5 fruit fly cellular contexts compared by ENCODE assay signal in the genomic region with DNA sequence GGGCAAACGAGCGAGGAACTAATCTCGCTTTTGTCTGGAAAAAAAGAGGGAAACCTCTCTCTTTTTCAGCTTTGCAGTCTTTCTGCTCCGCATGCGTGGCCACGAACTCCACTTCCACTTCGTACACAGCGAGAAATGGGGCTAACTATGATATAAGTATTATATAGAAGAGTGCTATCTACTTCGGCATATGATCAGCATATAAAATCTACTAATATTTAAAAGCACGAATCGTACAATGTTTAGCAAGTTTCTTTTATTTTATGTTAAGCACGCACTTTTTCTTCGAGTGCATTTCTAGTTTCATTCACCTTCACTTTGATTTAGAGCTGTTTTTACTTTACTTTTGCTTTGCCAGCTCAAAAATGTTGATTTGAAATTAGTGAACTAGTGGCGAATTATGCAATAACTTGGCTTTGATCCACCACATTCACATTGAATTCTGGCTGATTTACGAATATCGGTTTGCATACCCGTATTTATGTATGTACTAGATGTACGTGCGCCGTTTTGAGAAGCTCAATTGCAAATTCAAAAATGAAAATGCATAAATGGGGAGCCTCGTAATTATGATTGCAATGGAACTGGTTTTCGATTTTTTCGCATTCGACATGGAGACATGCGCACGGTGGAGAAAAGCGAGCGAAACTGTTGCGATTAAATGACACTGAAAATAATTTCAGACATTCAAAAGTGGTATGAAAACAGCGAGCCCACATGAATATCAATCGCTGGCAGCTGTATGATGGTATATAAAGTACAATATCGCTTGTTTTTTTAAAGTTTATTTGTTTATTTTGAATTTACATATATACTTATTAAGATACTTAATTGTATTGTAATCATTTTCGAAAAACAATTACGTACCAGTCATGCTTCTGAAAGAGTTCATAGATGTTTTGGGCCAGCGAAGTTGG.
TF ChIP-seq lines count a peak whose summit lies in the region.

No protein-coding gene starts in this region.

TF ChIP-seq in whole organism, adult, 20 proteins besides CTCF, POLR2A, EP300 and RAD21 (continued from another document):
- peak; percentile 97 for TF ChIP-seq bab1 (GFP tag; optimal IDR thresholded peaks at IDR 0.05; lab: Kevin White, UChicago)
- peak; percentile 19 for TF ChIP-seq tj (GFP tag; optimal IDR thresholded peaks at IDR 0.05; lab: Kevin White, UChicago)
- no peak for TF ChIP-seq CG7045 (GFP tag; optimal IDR thresholded peaks at IDR 0.05; lab: Kevin White, UChicago)
- TF ChIP-seq ovo (GFP tag; optimal IDR thresholded peaks at IDR 0.05; lab: Kevin White, UChicago), result no peak

TF ChIP-seq in whole organism, embryonic, 481 proteins besides CTCF, POLR2A, EP300 and RAD21 (continued from another document and continues in another):
- TF ChIP-seq CG17912 (GFP tag; optimal IDR thresholded peaks at IDR 0.05; lab: Kevin White, UChicago) (peak; percentile 70), lilli (GFP tag; optimal IDR thresholded peaks at IDR 0.05; lab: Kevin White, UChicago) (peak; percentile 85), tio (GFP tag; optimal IDR thresholded peaks at IDR 0.05; lab: Kevin White, UChicago) (peak; percentile 18), en (GFP tag; optimal IDR thresholded peaks at IDR 0.05; lab: Kevin White, UChicago) (peak; percentile 52), CG3847 (GFP tag; IDR thresholded peaks at IDR 0.05; lab: Robert Waterston, UW) (peak; percentile 34; the same call in 1 of the 2 replicates), CG18476 (GFP tag; optimal IDR thresholded peaks at IDR 0.05; lab: Kevin White, UChicago) (peak; percentile 9), CG4820 (GFP tag; optimal IDR thresholded peaks at IDR 0.05; lab: Kevin White, UChicago) (peak; percentile 68), ewg (GFP tag; optimal IDR thresholded peaks at IDR 0.05; lab: Kevin White, UChicago) (peak; percentile 51), ftz-f1 (GFP tag; optimal IDR thresholded peaks at IDR 0.05; lab: Kevin White, UChicago) (peak; percentile 35), CG33213 (GFP tag; optimal IDR thresholded peaks at IDR 0.05; lab: Kevin White, UChicago) (peak; percentile 21), chm (GFP tag; IDR thresholded peaks at IDR 0.05; lab: Robert Waterston, UW) (peak; percentile 56), jigr1 (GFP tag; IDR thresholded peaks at IDR 0.05; lab: Robert Waterston, UW) (peak; percentile 75; the same call in 2 of the 3 replicates), inv (GFP tag; IDR thresholded peaks at IDR 0.05; lab: Robert Waterston, UW; ENCODE audit: partially characterized antibody) (no peak), danr (GFP tag; IDR thresholded peaks at IDR 0.05; lab: Robert Waterston, UW) (peak; percentile 75), Lpt (GFP tag; optimal IDR thresholded peaks at IDR 0.05; lab: Kevin White, UChicago) (no peak), pzg (GFP tag; optimal IDR thresholded peaks at IDR 0.05; lab: Kevin White, UChicago) (no peak), D19A (tag; optimal IDR thresholded peaks at IDR 0.05; lab: Kevin White, UChicago) (no peak), CG15601 (tag; optimal IDR thresholded peaks at IDR 0.05; lab: Kevin White, UChicago) (peak; percentile 87), abd-A (tag; optimal IDR thresholded peaks at IDR 0.05; lab: Kevin White, UChicago) (no peak), ase (GFP tag; IDR thresholded peaks at IDR 0.05; lab: Robert Waterston, UW) (peak; percentile 89), jumu (GFP tag; optimal IDR thresholded peaks at IDR 0.05; lab: Kevin White, UChicago) (peak; percentile 64), z (GFP tag; IDR thresholded peaks at IDR 0.05; lab: Robert Waterston, UW) (0 out of 3 replicates have a peak, but pooled peaks have one; percentile 6), CG8388 (GFP tag; optimal IDR thresholded peaks at IDR 0.05; lab: Kevin White, UChicago) (peak; percentile 71), Sox100B (GFP tag; optimal IDR thresholded peaks at IDR 0.05; lab: Kevin White, UChicago) (peak; percentile 71), E2f2 (GFP tag; IDR thresholded peaks at IDR 0.05; lab: Robert Waterston, UW) (peak; percentile 57; the same call in 1 of the 2 replicates), CG17361 (GFP tag; IDR thresholded peaks at IDR 0.05; lab: Robert Waterston, UW) (peak; percentile 85), dati (GFP tag; IDR thresholded peaks at IDR 0.05; lab: Robert Waterston, UW) (no peak), Bdp1 (GFP tag; optimal IDR thresholded peaks at IDR 0.05; lab: Kevin White, UChicago) (peak; percentile 32)

TF ChIP-seq in whole organism, prepupa, 60 proteins besides CTCF, POLR2A, EP300 and RAD21 (continued from another document and continues in another):
- TF ChIP-seq cyc (GFP tag; optimal IDR thresholded peaks at IDR 0.05; lab: Kevin White, UChicago), result peak; percentile 81
- TF ChIP-seq Smox (GFP tag; optimal IDR thresholded peaks at IDR 0.05; lab: Kevin White, UChicago), result peak; percentile 75
- TF ChIP-seq CG8319 (GFP tag; optimal IDR thresholded peaks at IDR 0.05; lab: Kevin White, UChicago), result peak; percentile 78
- peak; percentile 93 for TF ChIP-seq Lpt (GFP tag; optimal IDR thresholded peaks at IDR 0.05; lab: Kevin White, UChicago)
- peak; percentile 93 for TF ChIP-seq CG11294 (GFP tag; IDR thresholded peaks at IDR 0.05; lab: Robert Waterston, UW)
- TF ChIP-seq CG4318 (GFP tag; optimal IDR thresholded peaks at IDR 0.05; lab: Kevin White, UChicago), result peak; percentile 94
- peak; percentile 90 for TF ChIP-seq Ets96B (tag; optimal IDR thresholded peaks at IDR 0.05; lab: Kevin White, UChicago)
- TF ChIP-seq dsx (GFP tag; optimal IDR thresholded peaks at IDR 0.05; lab: Kevin White, UChicago; ENCODE audit: poor library complexity, severe bottlenecking), result peak; percentile 95
- TF ChIP-seq pdm3 (GFP tag; optimal IDR thresholded peaks at IDR 0.05; lab: Kevin White, UChicago), result peak; percentile 93
- peak; percentile 99 for TF ChIP-seq Eip78C (GFP tag; lab: Kevin White, UChicago)
- peak; percentile 98 for TF ChIP-seq CG6163 (GFP tag; IDR thresholded peaks at IDR 0.05; lab: Robert Waterston, UW)
- TF ChIP-seq salr (GFP tag; optimal IDR thresholded peaks at IDR 0.05; lab: Kevin White, UChicago), result peak; percentile 80 to 82
- peak; percentile 93 for TF ChIP-seq acj6 (GFP tag; optimal IDR thresholded peaks at IDR 0.05; lab: Kevin White, UChicago)
- peak; percentile 87 for TF ChIP-seq CG10631 (GFP tag; optimal IDR thresholded peaks at IDR 0.05; lab: Kevin White, UChicago)
- peak; percentile 90 for TF ChIP-seq fd59A (GFP tag; optimal IDR thresholded peaks at IDR 0.05; lab: Kevin White, UChicago)
- TF ChIP-seq eg (GFP tag; IDR thresholded peaks at IDR 0.05; lab: Robert Waterston, UW), result peak; percentile 98
- peak; percentile 86 for TF ChIP-seq CG9139 (GFP tag; optimal IDR thresholded peaks at IDR 0.05; lab: Kevin White, UChicago)
- TF ChIP-seq CG3032 (tag; optimal IDR thresholded peaks at IDR 0.05; lab: Kevin White, UChicago), result peak; percentile 95
- TF ChIP-seq achi (GFP tag; optimal IDR thresholded peaks at IDR 0.05; lab: Kevin White, UChicago), result peak; percentile 90
- TF ChIP-seq topi (GFP tag; optimal IDR thresholded peaks at IDR 0.05; lab: Kevin White, UChicago), result peak; percentile 87
- TF ChIP-seq Ets21C (GFP tag; optimal IDR thresholded peaks at IDR 0.05; lab: Kevin White, UChicago), result peak; percentile 61
- peak; percentile 79 for TF ChIP-seq Hr39 (GFP tag; optimal IDR thresholded peaks at IDR 0.05; lab: Kevin White, UChicago)
- TF ChIP-seq CG31627 (GFP tag; optimal IDR thresholded peaks at IDR 0.05; lab: Kevin White, UChicago), result peak; percentile 81
- TF ChIP-seq CG8632 (GFP tag; optimal IDR thresholded peaks at IDR 0.05; lab: Kevin White, UChicago), result peak; percentile 89
- TF ChIP-seq fkh (GFP tag; optimal IDR thresholded peaks at IDR 0.05; lab: Kevin White, UChicago), result peak; percentile 2
- peak; percentile 96 for TF ChIP-seq CG8119 (GFP tag; IDR thresholded peaks at IDR 0.05; lab: Robert Waterston, UW)
- peak; percentile 94 for TF ChIP-seq Eip75B (GFP tag; optimal IDR thresholded peaks at IDR 0.05; lab: Kevin White, UChicago)
- peak; percentile 93 for TF ChIP-seq OdsH (GFP tag; optimal IDR thresholded peaks at IDR 0.05; lab: Kevin White, UChicago)
- peak; percentile 91 for TF ChIP-seq dac (GFP tag; optimal IDR thresholded peaks at IDR 0.05; lab: Kevin White, UChicago)
- TF ChIP-seq CG16779 (tag; optimal IDR thresholded peaks at IDR 0.05; lab: Kevin White, UChicago), result peak; percentile 89

TF ChIP-seq in whole organism, pupa, 21 proteins besides CTCF, POLR2A, EP300 and RAD21 (continued from another document):
- TF ChIP-seq D1 (tag; optimal IDR thresholded peaks at IDR 0.05; lab: Kevin White, UChicago) (peak; percentile 60), CG10348 (GFP tag; IDR thresholded peaks at IDR 0.05; lab: Robert Waterston, UW) (peak; percentile 86), CG32121 (GFP tag; IDR thresholded peaks at IDR 0.05; lab: Robert Waterston, UW) (peak; percentile 96)

TF ChIP-seq in whole organism, wandering third instar larva, 38 proteins besides CTCF, POLR2A, EP300 and RAD21 (continued from another document):
- TF ChIP-seq Myc (optimal IDR thresholded peaks at IDR 0.05; lab: Kevin White, UChicago) (no peak), dmrt93B (GFP tag; optimal IDR thresholded peaks at IDR 0.05; lab: Kevin White, UChicago) (peak; percentile 61), ey (GFP tag; optimal IDR thresholded peaks at IDR 0.05; lab: Kevin White, UChicago) (peak; percentile 62), dsf (GFP tag; optimal IDR thresholded peaks at IDR 0.05; lab: Kevin White, UChicago; ENCODE audit: borderline replicate concordance) (no peak), CG9705 (GFP tag; optimal IDR thresholded peaks at IDR 0.05; lab: Kevin White, UChicago) (peak; percentile 15), N (GFP tag; optimal IDR thresholded peaks at IDR 0.05; lab: Kevin White, UChicago) (no peak), Jra (GFP tag; optimal IDR thresholded peaks at IDR 0.05; lab: Kevin White, UChicago) (peak; percentile 12), Hr78 (GFP tag; optimal IDR thresholded peaks at IDR 0.05; lab: Kevin White, UChicago) (no peak), Abd-B (GFP tag; optimal IDR thresholded peaks at IDR 0.05; lab: Kevin White, UChicago) (no peak), sage (GFP tag; optimal IDR thresholded peaks at IDR 0.05; lab: Kevin White, UChicago) (peak; percentile 47), woc (GFP tag; optimal IDR thresholded peaks at IDR 0.05; lab: Kevin White, UChicago) (peak; percentile 56), Sp1 (GFP tag; optimal IDR thresholded peaks at IDR 0.05; lab: Kevin White, UChicago) (peak; percentile 83), psq (GFP tag; optimal IDR thresholded peaks at IDR 0.05; lab: Kevin White, UChicago) (peak; percentile 52), Dif (GFP tag; optimal IDR thresholded peaks at IDR 0.05; lab: Kevin White, UChicago; ENCODE audit: partially characterized antibody) (no peak), Hr83 (GFP tag; optimal IDR thresholded peaks at IDR 0.05; lab: Kevin White, UChicago; ENCODE audit: poor library complexity, severe bottlenecking) (peak; percentile 48), rgr (GFP tag; optimal IDR thresholded peaks at IDR 0.05; lab: Kevin White, UChicago) (peak; percentile 78), brk (GFP tag; optimal IDR thresholded peaks at IDR 0.05; lab: Kevin White, UChicago) (no peak), tai (GFP tag; optimal IDR thresholded peaks at IDR 0.05; lab: Kevin White, UChicago) (no peak), Mio (GFP tag; optimal IDR thresholded peaks at IDR 0.05; lab: Kevin White, UChicago) (no peak), GATAd (GFP tag; optimal IDR thresholded peaks at IDR 0.05; lab: Kevin White, UChicago) (no peak)
